Worm (Caenorhabditis elegans): ENCODE data around the gene pac-1.

ce11 chrIII:8552125-8552524 lies 57.3 kb downstream of the pac-1 start, which contains the start of gene C02D5.4:
- TF ChIP-seq pqm-1 (tag; optimal IDR thresholded peaks at IDR 0.05) (no peak), mdl-1 (tag; optimal IDR thresholded peaks at IDR 0.05) (no peak), nhr-11 (tag; optimal IDR thresholded peaks at IDR 0.05) (no peak), nhr-25 (tag; optimal IDR thresholded peaks at IDR 0.05; ENCODE audit: borderline replicate concordance, insufficient read depth) (no peak), php-3 (GFP tag; IDR thresholded peaks at IDR 0.05) (no peak)

Measured in whole organism, L4 larva.